Fruit fly (Drosophila melanogaster): ENCODE data around the gene Prps.

Gene Prps

DNA sequence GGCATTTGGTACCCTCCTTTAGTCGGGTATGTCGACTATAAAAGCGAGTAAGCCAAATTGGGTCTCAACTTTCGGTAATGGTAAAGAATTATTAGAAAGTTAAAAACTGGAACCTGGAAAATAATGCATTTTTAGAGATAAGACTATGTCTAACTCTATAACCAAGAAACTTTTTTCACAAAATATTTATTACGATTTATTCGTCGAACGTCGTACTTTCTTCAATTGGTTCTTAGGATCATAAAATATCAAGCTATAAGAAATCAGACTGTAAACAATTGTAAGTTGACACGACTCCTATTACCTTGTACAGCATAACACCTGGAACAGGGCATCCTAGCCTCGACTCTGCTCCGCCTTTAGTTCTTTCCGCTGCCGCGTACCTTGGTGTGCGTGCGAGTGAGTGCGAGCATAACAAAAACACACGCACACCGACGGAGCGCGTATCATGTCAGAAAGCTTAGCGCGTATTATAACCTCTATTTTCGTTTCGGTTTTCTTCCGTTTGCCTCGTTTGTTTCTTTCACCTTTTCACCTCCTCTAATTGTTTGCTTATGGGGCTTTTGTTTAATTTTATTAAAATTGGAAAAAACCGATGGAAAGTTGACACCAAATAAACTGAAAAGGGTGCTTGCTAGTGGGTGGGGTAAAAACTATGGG is 3.5 kb downstream of the Prps start (continued):
- TF ChIP-seq Chrac-16 (GFP tag; optimal IDR thresholded peaks at IDR 0.05): peak; percentile 95
- peak; percentile 99 for TF ChIP-seq Med (GFP tag)
- peak; percentile 87 for TF ChIP-seq tap (tag; optimal IDR thresholded peaks at IDR 0.05)
- TF ChIP-seq HHEX (GFP tag; optimal IDR thresholded peaks at IDR 0.05): peak; percentile 96
- peak; percentile 86 for TF ChIP-seq CG1603 (tag; optimal IDR thresholded peaks at IDR 0.05)
- TF ChIP-seq Adf1 (GFP tag; IDR thresholded peaks at IDR 0.05): no peak
- TF ChIP-seq CG17328 (GFP tag; IDR thresholded peaks at IDR 0.05): peak; percentile 83
- peak; percentile 54 for TF ChIP-seq Hey (tag; optimal IDR thresholded peaks at IDR 0.05)
- TF ChIP-seq Bdp1 (GFP tag; optimal IDR thresholded peaks at IDR 0.05): peak; percentile 90
- peak; percentile 99 for TF ChIP-seq D19A (tag; optimal IDR thresholded peaks at IDR 0.05)
- peak; percentile 87 for TF ChIP-seq unpg (GFP tag; optimal IDR thresholded peaks at IDR 0.05)
- no peak for TF ChIP-seq hth (optimal IDR thresholded peaks at IDR 0.05)
- peak; percentile 95 for TF ChIP-seq kay (GFP tag; optimal IDR thresholded peaks at IDR 0.05)
- peak; percentile 68 for TF ChIP-seq Awh (GFP tag; IDR thresholded peaks at IDR 0.05)
- peak; percentile 86 for TF ChIP-seq CG4730 (GFP tag; IDR thresholded peaks at IDR 0.05)
- peak; percentile 94 for TF ChIP-seq caup (GFP tag; optimal IDR thresholded peaks at IDR 0.05; ENCODE audit: severe bottlenecking)
- peak; percentile 97 for TF ChIP-seq CHES-1-like (GFP tag; optimal IDR thresholded peaks at IDR 0.05)
- TF ChIP-seq Pdp1 (GFP tag; optimal IDR thresholded peaks at IDR 0.05): peak; percentile 93 to 97
- TF ChIP-seq CG11696 (GFP tag; IDR thresholded peaks at IDR 0.05): no peak
- peak; percentile 97 for TF ChIP-seq CG8924 (tag; optimal IDR thresholded peaks at IDR 0.05)
- peak; percentile 96 for TF ChIP-seq Dip3 (GFP tag; optimal IDR thresholded peaks at IDR 0.05)
- peak; percentile 83 for TF ChIP-seq Nf-YB (GFP tag; optimal IDR thresholded peaks at IDR 0.05)
- TF ChIP-seq CG2889 (GFP tag; IDR thresholded peaks at IDR 0.05): peak; percentile 79
- TF ChIP-seq zfh2 (GFP tag; optimal IDR thresholded peaks at IDR 0.05): peak; percentile 97
- TF ChIP-seq Jarid2 (GFP tag; optimal IDR thresholded peaks at IDR 0.05): peak; percentile 86
- TF ChIP-seq pho (GFP tag; optimal IDR thresholded peaks at IDR 0.05): peak; percentile 98
- peak; percentile 96 to 98 for TF ChIP-seq dpn (GFP tag; optimal IDR thresholded peaks at IDR 0.05)
- TF ChIP-seq CG11398 (GFP tag; optimal IDR thresholded peaks at IDR 0.05): peak; percentile 93
- peak; percentile 96 for TF ChIP-seq Xbp1 (GFP tag; optimal IDR thresholded peaks at IDR 0.05)
- TF ChIP-seq Usf (GFP tag; optimal IDR thresholded peaks at IDR 0.05): peak; percentile 93
- TF ChIP-seq exex (tag; optimal IDR thresholded peaks at IDR 0.05): peak; percentile 75
- peak; percentile 95 for TF ChIP-seq CG8089 (GFP tag; optimal IDR thresholded peaks at IDR 0.05)
- TF ChIP-seq Deaf1 (tag; optimal IDR thresholded peaks at IDR 0.05): peak; percentile 81
- peak; percentile 89 for TF ChIP-seq CG6813 (GFP tag; optimal IDR thresholded peaks at IDR 0.05)
- TF ChIP-seq knrl (GFP tag; IDR thresholded peaks at IDR 0.05; ENCODE audit: partially characterized antibody): no peak
- peak; percentile 76 for TF ChIP-seq sd (tag; optimal IDR thresholded peaks at IDR 0.05)
- TF ChIP-seq CG4282 (GFP tag; optimal IDR thresholded peaks at IDR 0.05): peak; percentile 83
- peak; percentile 96 for TF ChIP-seq Hand (GFP tag; optimal IDR thresholded peaks at IDR 0.05)
- peak; percentile 19 to 34 for TF ChIP-seq tll (GFP tag; optimal IDR thresholded peaks at IDR 0.05)
- peak; percentile 89 for TF ChIP-seq Xrp1 (GFP tag; IDR thresholded peaks at IDR 0.05)
- TF ChIP-seq CG3726 (GFP tag; IDR thresholded peaks at IDR 0.05): peak; percentile 86
- TF ChIP-seq eve (GFP tag; optimal IDR thresholded peaks at IDR 0.05): peak in 1 of 2 experiments; percentile 99
- peak; percentile 89 for TF ChIP-seq CG17359 (tag; optimal IDR thresholded peaks at IDR 0.05)
- peak; percentile 83 for TF ChIP-seq CG6254 (GFP tag; optimal IDR thresholded peaks at IDR 0.05)
- TF ChIP-seq NC2α (GFP tag; optimal IDR thresholded peaks at IDR 0.05): peak; percentile 93
- TF ChIP-seq Sin3A (optimal IDR thresholded peaks at IDR 0.05): no peak
- peak; percentile 96 for TF ChIP-seq CG15269 (tag; optimal IDR thresholded peaks at IDR 0.05)
- no peak for TF ChIP-seq CG15479 (GFP tag; optimal IDR thresholded peaks at IDR 0.05)
- no peak for TF ChIP-seq h (optimal IDR thresholded peaks at IDR 0.05)
- peak; percentile 85 for TF ChIP-seq danr (GFP tag; IDR thresholded peaks at IDR 0.05)

Data from whole organism, embryonic.